Worm (Caenorhabditis elegans): ENCODE data around the gene aat-8.

DNA sequence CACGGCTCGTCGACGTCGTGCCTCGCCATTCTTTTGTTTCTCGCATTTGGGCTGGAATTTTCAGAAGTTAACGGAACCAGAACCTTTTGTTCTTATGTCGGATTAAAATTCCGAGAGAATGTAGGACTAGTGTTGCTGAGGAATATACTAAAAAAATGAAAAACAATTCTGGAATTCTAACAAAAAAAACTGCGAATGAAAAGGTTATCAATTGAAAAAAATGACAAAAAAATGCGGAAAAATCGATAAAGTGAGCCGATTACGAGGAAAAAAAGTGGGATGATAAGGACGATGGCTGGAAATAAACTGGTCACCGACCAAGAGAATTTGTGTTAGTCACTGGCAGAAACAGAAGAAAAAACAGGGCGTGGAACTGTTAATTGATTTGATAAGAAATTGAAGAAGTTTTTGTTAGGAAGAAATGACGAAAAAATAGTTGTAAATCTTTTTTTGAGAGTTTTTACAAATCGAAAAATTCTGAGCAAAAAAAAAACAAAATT, 45.5 kb downstream of the aat-8 start, which contains the start of gene bris-1:
- TF ChIP-seq rnt-1 (tag; optimal IDR thresholded peaks at IDR 0.05) (no peak), ceh-9 (tag; optimal IDR thresholded peaks at IDR 0.05) (no peak), madf-2 (tag; optimal IDR thresholded peaks at IDR 0.05) (no peak), nfya-1 (tag; optimal IDR thresholded peaks at IDR 0.05) (no peak), gmeb-2 (tag; optimal IDR thresholded peaks at IDR 0.05) (no peak), F13H6.1 (tag; optimal IDR thresholded peaks at IDR 0.05) (no peak), nhr-11 (tag; optimal IDR thresholded peaks at IDR 0.05) (no peak), hlh-30 (tag; optimal IDR thresholded peaks at IDR 0.05; ENCODE audit: insufficient read depth) (no peak), pax-1 (tag; optimal IDR thresholded peaks at IDR 0.05) (no peak), hlh-13 (GFP tag; optimal IDR thresholded peaks at IDR 0.05) (no peak)

Data from whole organism, late embryonic.